Fruit fly (Drosophila melanogaster): ENCODE results near the gene RasGAP1.
A peak's percentile ranks its signal among the peaks of the same experiment; 100 is the strongest.

RasGAP1 gene

dm6 chr3L:9853140-9853746 lies 1.8 kb downstream of the RasGAP1 start:
- peak; percentile 92 for TF ChIP-seq Dfd (GFP tag; optimal IDR thresholded peaks at IDR 0.05)
- TF ChIP-seq Myc (optimal IDR thresholded peaks at IDR 0.05): no peak
- no peak for TF ChIP-seq usp (GFP tag; optimal IDR thresholded peaks at IDR 0.05)
- peak; percentile 1 for TF ChIP-seq HLH106 (tag; optimal IDR thresholded peaks at IDR 0.05)
- TF ChIP-seq Hr83 (GFP tag; optimal IDR thresholded peaks at IDR 0.05; ENCODE audit: poor library complexity, severe bottlenecking): no peak
- TF ChIP-seq Hnf4 (GFP tag; optimal IDR thresholded peaks at IDR 0.05): no peak
- no peak for TF ChIP-seq rgr (GFP tag; optimal IDR thresholded peaks at IDR 0.05)
- no peak for TF ChIP-seq dl (GFP tag; optimal IDR thresholded peaks at IDR 0.05; ENCODE audit: insufficient read depth in 1 of 2, partially characterized antibody in 2 of 2)
- TF ChIP-seq N (GFP tag; optimal IDR thresholded peaks at IDR 0.05): no peak
- peak; percentile 88 for TF ChIP-seq psq (GFP tag; optimal IDR thresholded peaks at IDR 0.05)
- peak; percentile 28 for TF ChIP-seq Vsx2 (GFP tag; optimal IDR thresholded peaks at IDR 0.05; ENCODE audit: partially characterized antibody)
- no peak for TF ChIP-seq sv (GFP tag; optimal IDR thresholded peaks at IDR 0.05)

dm6 chr3L:9851000-9851671 lies 3.9 kb downstream of the RasGAP1 start:
- TF ChIP-seq CrebA (GFP tag; optimal IDR thresholded peaks at IDR 0.05; ENCODE audit: borderline replicate concordance) (no peak), jim (GFP tag; optimal IDR thresholded peaks at IDR 0.05) (no peak), Hr78 (GFP tag; optimal IDR thresholded peaks at IDR 0.05) (no peak), fru (GFP tag; optimal IDR thresholded peaks at IDR 0.05) (no peak), GATAd (GFP tag; optimal IDR thresholded peaks at IDR 0.05) (no peak), CG9705 (GFP tag; optimal IDR thresholded peaks at IDR 0.05) (no peak), Dif (GFP tag; optimal IDR thresholded peaks at IDR 0.05; ENCODE audit: partially characterized antibody) (no peak), ey (GFP tag; optimal IDR thresholded peaks at IDR 0.05) (no peak), Sp1 (GFP tag; optimal IDR thresholded peaks at IDR 0.05) (no peak)

dm6 chr3L:9850114-9850513 lies 5.0 kb downstream of the RasGAP1 start:
- TF ChIP-seq pan (optimal IDR thresholded peaks at IDR 0.05) (no peak), CG9705 (GFP tag; optimal IDR thresholded peaks at IDR 0.05) (no peak), N (GFP tag; optimal IDR thresholded peaks at IDR 0.05) (no peak), dsf (GFP tag; optimal IDR thresholded peaks at IDR 0.05; ENCODE audit: borderline replicate concordance) (no peak), sv (GFP tag; optimal IDR thresholded peaks at IDR 0.05) (no peak), foxo (GFP tag; optimal IDR thresholded peaks at IDR 0.05) (no peak), sage (GFP tag; optimal IDR thresholded peaks at IDR 0.05) (no peak), CrebA (GFP tag; optimal IDR thresholded peaks at IDR 0.05; ENCODE audit: borderline replicate concordance) (no peak), brk (GFP tag; optimal IDR thresholded peaks at IDR 0.05) (no peak)

dm6 chr3L:9848744-9849143 lies 6.3 kb downstream of the RasGAP1 start:
- TF ChIP-seq usp (GFP tag; optimal IDR thresholded peaks at IDR 0.05): no peak
- no peak for TF ChIP-seq N (GFP tag; optimal IDR thresholded peaks at IDR 0.05)
- no peak for TF ChIP-seq jim (GFP tag; optimal IDR thresholded peaks at IDR 0.05)
- no peak for TF ChIP-seq dsf (GFP tag; optimal IDR thresholded peaks at IDR 0.05; ENCODE audit: borderline replicate concordance)
- no peak for TF ChIP-seq GATAd (GFP tag; optimal IDR thresholded peaks at IDR 0.05)
- no peak for TF ChIP-seq Abd-B (GFP tag; optimal IDR thresholded peaks at IDR 0.05)
- no peak for TF ChIP-seq Rel (GFP tag; optimal IDR thresholded peaks at IDR 0.05)
- TF ChIP-seq Rel (tag; optimal IDR thresholded peaks at IDR 0.05): no peak
- TF ChIP-seq Jra (GFP tag; optimal IDR thresholded peaks at IDR 0.05): no peak
- no peak for TF ChIP-seq pan (optimal IDR thresholded peaks at IDR 0.05)
- no peak for TF ChIP-seq CG9705 (GFP tag; optimal IDR thresholded peaks at IDR 0.05)
- TF ChIP-seq CG32264 (GFP tag; optimal IDR thresholded peaks at IDR 0.05): no peak
- no peak for TF ChIP-seq dl (GFP tag; optimal IDR thresholded peaks at IDR 0.05; ENCODE audit: insufficient read depth in 1 of 2, partially characterized antibody in 2 of 2)
- TF ChIP-seq brk (GFP tag; optimal IDR thresholded peaks at IDR 0.05): no peak
- no peak for TF ChIP-seq Dfd (GFP tag; optimal IDR thresholded peaks at IDR 0.05)
- TF ChIP-seq foxo (GFP tag; optimal IDR thresholded peaks at IDR 0.05): no peak

All from whole organism, wandering third instar larva.